Worm (Caenorhabditis elegans): ENCODE results near the gene pcdr-1.

- TF ChIP-seq nhr-76 (tag; optimal IDR thresholded peaks at IDR 0.05) (no peak), zip-11 (GFP tag; IDR thresholded peaks at IDR 0.05) (no peak)
Observed at ce11 chrX:15716971-15717370, 50.4 kb downstream of the pcdr-1 start.
